Worm (Caenorhabditis elegans) whole organism, young adult: ENCODE results near the gene Y9C9A.8.
"Not testable (repeated sequence)": the region's sequence is repeated elsewhere in the genome, so short reads cannot be mapped to it uniquely, and the experiment has no call there.

Source experiments
- C17E4.6 ChIP-seq: fragments of 200-800 bp; sonication (Bioruptor generic); IDR thresholded peaks from 2 replicates; pipeline ENCODE4 v1.3.6; 2022; ENCODE audit warnings: missing genetic modification reagents, missing genetic modification characterization, missing compliant biosample characterization
- F37B4.10 ChIP-seq: fragments of 200-800 bp; sonication (Bioruptor generic); IDR thresholded peaks from 2 replicates; pipeline ENCODE4 v1.3.6; 2022; ENCODE audit warnings: missing genetic modification characterization, missing compliant biosample characterization
- F57C9.4 ChIP-seq: sonication (generic microtip); optimal IDR thresholded peaks from 2 replicates; lab custom pipeline; 2017; ENCODE audit warnings: mild to moderate bottlenecking, missing genetic modification characterization, missing compliant biosample characterization
- efl-1 ChIP-seq: fragments of 150-350 bp; optimal IDR thresholded peaks from 2 replicates; lab custom pipeline; 2014; ENCODE audit warnings: missing biosample characterization, missing genetic modification reagents, missing genetic modification characterization
- him-1 ChIP-seq: sonication (generic microtip); optimal IDR thresholded peaks from 2 replicates; lab custom pipeline; 2016; ENCODE audit warnings: missing genotype, missing genetic modification reagents, missing genetic modification characterization, missing compliant biosample characterization
- madf-8 ChIP-seq: fragments of 200-800 bp; sonication (Bioruptor generic); conservative IDR thresholded peaks from 2 replicates; pipeline ENCODE4 v1.3.6; 2022; ENCODE audit warnings: missing genetic modification reagents, missing genetic modification characterization, missing compliant biosample characterization
- nhr-90 ChIP-seq: sonication (generic microtip); optimal IDR thresholded peaks from 2 replicates; lab custom pipeline; 2016; ENCODE audit warnings: missing genotype, mild to moderate bottlenecking, missing genetic modification characterization, missing compliant biosample characterization
- unc-130 ChIP-seq: sonication (generic microtip); optimal IDR thresholded peaks from 2 replicates; lab custom pipeline; 2016; ENCODE audit warnings: missing genetic modification reagents, missing genetic modification characterization, missing compliant biosample characterization

DNA sequence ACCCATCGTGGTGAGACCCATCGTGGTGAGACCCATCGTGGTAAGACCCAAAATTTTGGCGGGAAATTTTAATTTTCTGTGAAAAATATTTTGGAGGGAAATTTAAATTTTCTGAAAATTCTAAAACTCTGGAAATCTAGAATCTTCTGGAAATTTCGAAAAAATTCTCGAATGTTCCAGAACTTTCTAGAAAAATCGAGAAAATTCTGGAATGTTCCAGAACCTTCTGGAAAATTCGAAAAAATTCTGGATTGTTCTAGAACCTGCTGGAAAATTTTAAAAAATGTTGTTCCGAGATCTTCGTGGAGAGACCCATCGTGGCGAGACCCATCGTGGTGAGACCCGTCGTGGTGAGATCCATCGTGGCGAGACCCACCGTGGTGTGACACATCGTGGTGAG is 32.0 kb upstream of the Y9C9A.8 start:
- not testable (repeated sequence) for TF ChIP-seq F37B4.10 (GFP tag; lab: Robert Waterston, UW); F57C9.4 (tag; lab: Kevin White, UChicago); madf-8 (GFP tag; lab: Robert Waterston, UW); him-1 (tag; lab: Kevin White, UChicago); nhr-90 (tag; lab: Kevin White, UChicago); C17E4.6 (GFP tag; lab: Robert Waterston, UW); efl-1 (GFP tag; lab: Kevin White, UChicago); unc-130 (GFP tag; lab: Kevin White, UChicago)
